Fruit fly (Drosophila melanogaster): ENCODE measurements around the gene Atg2.

Atg2 gene

DNA sequence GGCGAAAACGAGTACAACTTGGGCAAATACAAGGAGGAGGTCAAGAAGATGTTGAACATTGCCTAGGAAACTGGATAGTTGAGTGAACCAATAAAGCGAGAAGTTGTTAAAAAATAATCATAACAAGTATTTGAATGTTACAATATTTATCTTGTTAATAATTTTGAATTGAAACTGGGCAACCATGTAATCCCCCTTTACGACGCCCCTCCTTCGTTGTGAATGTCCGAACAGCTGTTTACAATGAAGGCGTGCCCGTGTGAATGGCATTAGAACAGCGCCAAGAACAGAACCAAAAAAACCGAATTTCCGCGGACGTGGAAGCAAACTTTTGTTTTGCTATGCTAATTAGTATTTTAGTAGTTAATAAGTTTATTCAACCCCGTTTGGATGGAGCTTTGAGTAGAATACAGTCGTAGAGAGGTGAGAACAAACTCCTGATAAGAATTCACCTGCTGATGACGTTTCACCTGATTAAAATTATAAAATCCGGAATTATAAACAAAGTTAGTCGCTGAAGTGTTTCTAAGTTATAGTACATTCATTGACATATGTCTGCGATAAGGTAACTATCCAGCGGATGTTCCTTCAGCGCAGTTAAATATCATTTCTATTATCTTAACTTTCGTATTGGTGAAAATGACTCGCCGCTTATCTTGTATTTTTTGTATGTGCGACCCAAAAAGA lies 8.0 kb downstream of the Atg2 start, which contains the start of gene Pgant6:
Pgant6 (plus strand) TSS at position 265 of the 687 bp plus-strand sequence.
- TF ChIP-seq OdsH (GFP tag; optimal IDR thresholded peaks at IDR 0.05) (no peak), CG3032 (tag; optimal IDR thresholded peaks at IDR 0.05) (peak; percentile 18), CG3919 (GFP tag; optimal IDR thresholded peaks at IDR 0.05) (no peak), Ets96B (tag; optimal IDR thresholded peaks at IDR 0.05) (no peak), CG1621 (tag; optimal IDR thresholded peaks at IDR 0.05) (no peak), Hr39 (GFP tag; optimal IDR thresholded peaks at IDR 0.05) (no peak), spab (GFP tag; optimal IDR thresholded peaks at IDR 0.05) (no peak), CG6808 (GFP tag; optimal IDR thresholded peaks at IDR 0.05) (no peak), dsx (GFP tag; optimal IDR thresholded peaks at IDR 0.05; ENCODE audit: poor library complexity, severe bottlenecking) (no peak), CG11762 (GFP tag; optimal IDR thresholded peaks at IDR 0.05; ENCODE audit: insufficient read depth) (no peak), lz (GFP tag; optimal IDR thresholded peaks at IDR 0.05) (peak; percentile 2), ss (GFP tag; optimal IDR thresholded peaks at IDR 0.05) (no peak), CG32006 (GFP tag; optimal IDR thresholded peaks at IDR 0.05) (no peak), vri (GFP tag; optimal IDR thresholded peaks at IDR 0.05) (peak; percentile 62), svp (GFP tag) (no peak), CG15336 (GFP tag; IDR thresholded peaks at IDR 0.05) (no peak), CG11902 (GFP tag; optimal IDR thresholded peaks at IDR 0.05) (no peak), topi (GFP tag; optimal IDR thresholded peaks at IDR 0.05) (no peak), CG31627 (GFP tag; optimal IDR thresholded peaks at IDR 0.05) (peak; percentile 7), acj6 (GFP tag; optimal IDR thresholded peaks at IDR 0.05) (no peak), CG8632 (GFP tag; optimal IDR thresholded peaks at IDR 0.05) (no peak), esn (GFP tag; optimal IDR thresholded peaks at IDR 0.05) (peak; percentile 18), CG7368 (GFP tag; optimal IDR thresholded peaks at IDR 0.05) (no peak), CG6792 (GFP tag; optimal IDR thresholded peaks at IDR 0.05) (no peak), Blimp-1 (GFP tag; optimal IDR thresholded peaks at IDR 0.05) (no peak), net (GFP tag; optimal IDR thresholded peaks at IDR 0.05) (no peak), pdm3 (GFP tag; optimal IDR thresholded peaks at IDR 0.05) (no peak)

DNA sequence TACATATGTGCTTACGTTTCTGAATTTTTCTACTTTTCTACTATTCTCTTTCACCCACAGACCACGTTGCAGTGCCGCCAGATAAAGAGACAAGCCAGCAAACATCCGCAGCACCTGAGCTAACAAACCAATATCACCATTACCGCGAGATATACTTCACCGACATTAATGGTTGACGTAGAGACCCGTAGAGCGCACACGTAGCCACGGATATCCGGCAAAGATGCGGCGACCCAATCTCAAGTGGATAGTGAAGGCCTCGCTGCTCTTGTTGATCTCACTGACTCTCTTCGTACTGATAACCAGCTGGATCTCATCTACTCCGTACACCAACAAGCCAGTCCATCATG lies 8.5 kb downstream of the Atg2 start:
- TF ChIP-seq CG7368 (GFP tag; optimal IDR thresholded peaks at IDR 0.05) (no peak), fd59A (GFP tag; optimal IDR thresholded peaks at IDR 0.05) (no peak), fd85E (GFP tag; optimal IDR thresholded peaks at IDR 0.05) (no peak), CG3919 (GFP tag; optimal IDR thresholded peaks at IDR 0.05) (no peak), fkh (GFP tag; optimal IDR thresholded peaks at IDR 0.05) (peak; percentile 41), CG11902 (GFP tag; optimal IDR thresholded peaks at IDR 0.05) (no peak)

DNA sequence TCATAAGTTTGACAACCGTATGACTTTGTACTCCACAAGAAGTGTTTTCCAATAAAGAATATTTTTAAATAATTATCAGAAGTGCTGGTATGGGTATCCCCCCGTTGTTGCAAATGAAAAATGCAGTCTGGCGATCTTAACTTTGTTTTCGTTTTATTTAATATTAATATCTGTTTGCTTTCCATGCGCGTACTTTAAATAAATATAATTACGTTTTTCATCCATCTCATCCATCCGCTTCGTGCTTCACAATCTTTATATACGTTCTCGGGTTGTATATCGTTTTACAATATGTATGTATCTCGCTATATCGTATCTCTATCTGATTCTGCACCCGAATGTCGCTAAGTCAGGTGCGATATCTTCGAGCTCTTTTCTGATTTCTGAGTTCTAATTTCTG lies 11.8 kb downstream of the Atg2 start:
- TF ChIP-seq Hr39 (GFP tag; optimal IDR thresholded peaks at IDR 0.05) (no peak), CG6792 (GFP tag; optimal IDR thresholded peaks at IDR 0.05) (no peak), Eip93F (GFP tag; optimal IDR thresholded peaks at IDR 0.05) (no peak), Hr4 (GFP tag; optimal IDR thresholded peaks at IDR 0.05) (no peak), fkh (GFP tag; optimal IDR thresholded peaks at IDR 0.05) (no peak), CG11762 (GFP tag; optimal IDR thresholded peaks at IDR 0.05; ENCODE audit: insufficient read depth) (no peak), Gug (GFP tag; IDR thresholded peaks at IDR 0.05) (no peak), CG3032 (tag; optimal IDR thresholded peaks at IDR 0.05) (no peak), fd85E (GFP tag; optimal IDR thresholded peaks at IDR 0.05) (no peak), achi (GFP tag; optimal IDR thresholded peaks at IDR 0.05) (no peak), cyc (GFP tag; optimal IDR thresholded peaks at IDR 0.05) (no peak)
